Fruit fly (Drosophila melanogaster): ENCODE data around the gene CSN8.

CSN8 gene

DNA sequence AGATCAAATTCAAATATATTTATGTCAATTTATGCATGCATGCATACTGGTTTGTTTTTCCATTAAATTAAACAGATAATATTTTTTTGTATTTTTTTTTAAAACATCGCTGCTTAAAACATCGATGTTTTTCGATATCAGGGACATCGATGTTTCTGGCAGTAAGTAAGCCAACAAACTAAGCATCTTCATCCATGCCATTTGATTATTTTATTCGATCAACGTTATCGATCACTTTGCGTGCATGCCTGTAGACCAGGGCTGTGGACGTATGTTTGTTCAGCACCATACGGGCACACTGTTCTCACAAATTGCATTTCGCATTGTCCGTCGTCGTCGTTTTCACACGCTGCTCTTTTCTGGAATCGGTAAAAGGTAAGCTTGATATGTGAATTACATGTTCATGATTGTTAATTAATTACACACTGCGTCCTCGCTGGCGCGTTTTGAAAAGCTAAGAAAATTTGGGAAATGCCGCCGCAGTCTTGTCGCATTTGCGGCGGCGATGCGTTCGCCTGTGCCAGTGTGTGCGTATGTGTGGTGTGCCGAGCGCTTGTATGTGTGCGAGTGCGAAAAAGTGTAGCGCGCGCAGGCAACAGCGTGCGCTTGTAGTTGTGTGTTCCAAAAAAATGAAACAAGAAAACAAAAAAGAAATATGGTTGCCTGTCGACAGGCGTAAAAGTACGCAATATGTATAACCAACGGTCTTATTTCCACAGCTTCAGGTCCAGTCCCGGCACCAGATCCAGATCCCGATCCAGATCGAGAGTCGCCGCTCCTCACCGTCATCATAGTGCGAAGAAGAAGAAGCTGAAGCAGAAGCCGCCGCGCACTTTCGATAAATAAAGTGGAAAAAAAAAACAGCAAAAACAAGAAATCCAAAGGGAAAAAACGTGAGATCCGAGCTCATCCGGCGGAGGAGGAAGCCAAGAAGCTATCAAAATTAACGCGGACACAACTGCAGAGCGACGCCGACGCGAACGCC, 38.9 kb downstream of the CSN8 start, which contains the start of gene emb (continued):
- TF ChIP-seq her (GFP tag; optimal IDR thresholded peaks at IDR 0.05): peak; percentile 38
- TF ChIP-seq amos (GFP tag; IDR thresholded peaks at IDR 0.05; ENCODE audit: partially characterized antibody): peak; percentile 94
- TF ChIP-seq dati (GFP tag; IDR thresholded peaks at IDR 0.05): no peak
- TF ChIP-seq Hr78 (GFP tag; optimal IDR thresholded peaks at IDR 0.05): no peak
- peak; percentile 49 for TF ChIP-seq CG1647 (GFP tag; optimal IDR thresholded peaks at IDR 0.05)
- 0 out of 3 replicates have a peak, but pooled peaks have one; percentile 9 for TF ChIP-seq otp (GFP tag; IDR thresholded peaks at IDR 0.05)
- TF ChIP-seq CG12391 (tag; optimal IDR thresholded peaks at IDR 0.05): peak; percentile 80
- no peak for TF ChIP-seq CG11504 (tag; optimal IDR thresholded peaks at IDR 0.05)
- TF ChIP-seq CG16815 (GFP tag; optimal IDR thresholded peaks at IDR 0.05): no peak
- peak; percentile 21; the same call in 1 of the 2 replicates for TF ChIP-seq lmd (GFP tag; IDR thresholded peaks at IDR 0.05)
- peak; percentile 57 for TF ChIP-seq CG7987 (GFP tag; optimal IDR thresholded peaks at IDR 0.05)
- no peak for TF ChIP-seq eve (GFP tag; optimal IDR thresholded peaks at IDR 0.05)
- TF ChIP-seq klu (GFP tag; IDR thresholded peaks at IDR 0.05): no peak
- TF ChIP-seq yki (optimal IDR thresholded peaks at IDR 0.05): no peak
- TF ChIP-seq E2f2 (GFP tag; IDR thresholded peaks at IDR 0.05): peak; percentile 62; the same call in 1 of the 2 replicates
- no peak for TF ChIP-seq Eip74EF (GFP tag; optimal IDR thresholded peaks at IDR 0.05)
- TF ChIP-seq emc (GFP tag; optimal IDR thresholded peaks at IDR 0.05): no peak
- peak; percentile 79; the same call in 1 of the 3 replicates for TF ChIP-seq CG34422 (GFP tag; IDR thresholded peaks at IDR 0.05)
- TF ChIP-seq aop (GFP tag; IDR thresholded peaks at IDR 0.05): 0 out of 2 replicates have a peak, but pooled peaks have one; percentile 30
- no peak for TF ChIP-seq Lim3 (GFP tag; IDR thresholded peaks at IDR 0.05)
- no peak for TF ChIP-seq esg (GFP tag; conservative IDR thresholded peaks at IDR 0.05)
- peak; percentile 68 for TF ChIP-seq trem (tag; optimal IDR thresholded peaks at IDR 0.05)
- TF ChIP-seq CG9215 (GFP tag; IDR thresholded peaks at IDR 0.05): peak; percentile 17; the same call in 1 of the 2 replicates
- TF ChIP-seq CG6791 (GFP tag; IDR thresholded peaks at IDR 0.05; ENCODE audit: partially characterized antibody): peak; percentile 99
- peak; percentile 50 for TF ChIP-seq CG7786 (GFP tag; optimal IDR thresholded peaks at IDR 0.05)
- TF ChIP-seq zf30C (GFP tag; optimal IDR thresholded peaks at IDR 0.05): no peak
- TF ChIP-seq CG15073 (GFP tag; optimal IDR thresholded peaks at IDR 0.05): no peak
- TF ChIP-seq CG2202 (tag; optimal IDR thresholded peaks at IDR 0.05): peak; percentile 11
- TF ChIP-seq dysf (GFP tag; IDR thresholded peaks at IDR 0.05): peak; percentile 57; the same call in 2 of the 3 replicates
- TF ChIP-seq unc-4 (GFP tag; IDR thresholded peaks at IDR 0.05; ENCODE audit: partially characterized antibody): peak; percentile 87
- TF ChIP-seq CG10543 (GFP tag; optimal IDR thresholded peaks at IDR 0.05): no peak
- peak; percentile 91 for TF ChIP-seq BEAF-32 (GFP tag; optimal IDR thresholded peaks at IDR 0.05)
- peak; percentile 45 for TF ChIP-seq Meics (GFP tag; optimal IDR thresholded peaks at IDR 0.05)
- TF ChIP-seq CG17359 (tag; optimal IDR thresholded peaks at IDR 0.05): peak; percentile 19
- TF ChIP-seq CG33213 (GFP tag; optimal IDR thresholded peaks at IDR 0.05): peak; percentile 89
- TF ChIP-seq Sin3A (optimal IDR thresholded peaks at IDR 0.05): peak; percentile 82
- peak; percentile 68 for TF ChIP-seq CG9437 (GFP tag; optimal IDR thresholded peaks at IDR 0.05)
- no peak for TF ChIP-seq Hr39 (optimal IDR thresholded peaks at IDR 0.05)
- no peak for TF ChIP-seq CG8944 (GFP tag; optimal IDR thresholded peaks at IDR 0.05)
- no peak for TF ChIP-seq CG32772 (GFP tag; IDR thresholded peaks at IDR 0.05)
- peak; percentile 37; the same call in 1 of the 2 replicates for TF ChIP-seq Xrp1 (GFP tag; IDR thresholded peaks at IDR 0.05)
- TF ChIP-seq CG4730 (GFP tag; IDR thresholded peaks at IDR 0.05): no peak
- TF ChIP-seq salm (tag; optimal IDR thresholded peaks at IDR 0.05): no peak
- TF ChIP-seq lbe (GFP tag; optimal IDR thresholded peaks at IDR 0.05): peak; percentile 7
- TF ChIP-seq inv (GFP tag; IDR thresholded peaks at IDR 0.05; ENCODE audit: partially characterized antibody): peak; percentile 90
- no peak for TF ChIP-seq HHEX (GFP tag; optimal IDR thresholded peaks at IDR 0.05)
- peak; percentile 46 for TF ChIP-seq Six4 (GFP tag; optimal IDR thresholded peaks at IDR 0.05)
- TF ChIP-seq CG1792 (GFP tag; optimal IDR thresholded peaks at IDR 0.05): peak; percentile 32
- peak; percentile 7 for TF ChIP-seq CG10654 (GFP tag; optimal IDR thresholded peaks at IDR 0.05)

All from whole organism, embryonic.